Worm (Caenorhabditis elegans) whole organism, L1 larva: ENCODE data around the gene srd-63.

Experiments
- mef-2 ChIP-seq: fragments of 150-350 bp; optimal IDR thresholded peaks from 2 replicates; lab custom pipeline; 2014; ENCODE audit warnings: missing biosample characterization, missing genetic modification characterization
- swsn-7 ChIP-seq: sonication (generic microtip); optimal IDR thresholded peaks from 2 replicates; lab custom pipeline; 2016; ENCODE audit warnings: missing genetic modification characterization, missing compliant biosample characterization
- tlp-1 ChIP-seq: fragments of 150-350 bp; optimal IDR thresholded peaks from 2 replicates; lab custom pipeline; 2014; ENCODE audit warnings: missing biosample characterization, missing genetic modification characterization

srd-63 gene

DNA sequence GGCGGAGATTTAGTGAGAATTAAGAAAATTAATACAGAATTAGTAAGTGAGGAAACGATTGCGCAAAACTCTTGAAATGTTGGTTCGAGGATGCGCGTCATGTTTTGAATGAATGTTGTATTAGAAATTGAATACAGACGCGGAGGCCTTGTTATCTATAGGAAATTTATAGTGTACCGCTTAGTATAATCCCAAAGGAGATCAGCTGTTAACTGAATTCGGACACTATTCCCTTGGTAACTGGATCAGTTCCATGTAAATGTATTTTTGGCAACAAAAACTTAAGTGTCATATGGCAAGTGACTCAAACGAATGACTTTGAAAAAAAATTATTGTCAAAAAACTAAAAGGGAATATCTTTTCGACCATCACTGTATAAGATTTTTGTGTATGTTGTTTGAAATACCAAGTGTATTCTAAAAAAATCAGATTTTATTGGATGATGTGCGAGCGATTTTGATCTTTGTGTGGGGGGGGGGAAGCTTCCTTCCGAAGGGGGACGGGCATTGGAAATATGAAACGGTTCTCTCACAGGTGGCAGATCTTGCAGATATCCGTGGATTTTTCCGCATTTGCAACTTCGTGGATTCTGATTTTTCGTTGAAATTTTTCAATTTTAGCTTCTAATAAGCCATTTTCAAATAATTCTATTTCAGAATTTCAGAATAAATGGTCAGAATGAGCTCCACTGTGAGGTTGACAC, 47.1 kb downstream of the srd-63 start, which contains the start of the genes W08G11.5 and W08G11.1:
TSS of gene W08G11.5 (minus strand) at position 101 of the 703 bp plus-strand sequence.
TSS of gene W08G11.1 (plus strand) at position 653 of the 703 bp plus-strand sequence.
- TF ChIP-seq mef-2 (no peak), swsn-7 (tag; lab: Kevin White, UChicago) (no peak), tlp-1 (no peak)
